Worm (Caenorhabditis elegans): Measurements from ENCODE around the gene T26A5.6.

DNA sequence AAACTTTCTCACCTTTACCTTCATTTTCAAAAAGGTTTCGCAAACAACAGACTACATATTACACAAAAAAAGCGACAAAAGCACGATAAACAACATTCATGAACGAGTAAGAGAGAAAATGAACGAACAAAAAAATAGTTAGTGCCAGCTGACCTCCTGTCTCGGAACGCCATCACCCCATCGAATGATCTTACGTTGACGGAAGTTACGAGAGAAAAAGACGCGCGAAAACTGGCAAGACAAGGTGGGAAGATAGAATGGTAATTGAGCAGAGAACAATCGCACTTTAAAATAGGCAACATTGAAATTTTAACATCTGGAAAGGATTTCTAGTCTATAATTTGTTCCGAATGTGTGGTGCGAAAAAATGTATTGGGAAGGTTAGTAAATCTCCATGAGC lies 30.3 kb downstream of the T26A5.6 start:
- TF ChIP-seq tab-1 (GFP tag; IDR thresholded peaks at IDR 0.05) (no peak), flt-1 (GFP tag; IDR thresholded peaks at IDR 0.05) (no peak), klf-2 (GFP tag; conservative IDR thresholded peaks at IDR 0.05) (no peak), ztf-29 (GFP tag; IDR thresholded peaks at IDR 0.05) (no peak)

Data from whole organism, midembryonic.